Worm (Caenorhabditis elegans) whole organism, L2 larva: ENCODE data around the gene F54H12.10.

Source experiments
- C34F6.9 ChIP-seq: fragments of 150-350 bp; optimal IDR thresholded peaks from 2 replicates; lab custom pipeline; 2014; ENCODE audit warnings: missing biosample characterization, missing genetic modification characterization
- F13H6.1 ChIP-seq: sonication (generic microtip); optimal IDR thresholded peaks from 2 replicates; lab custom pipeline; 2016; ENCODE audit warnings: missing genetic modification characterization, missing compliant biosample characterization
- R02D3.7 ChIP-seq: fragments of 150-350 bp; optimal IDR thresholded peaks from 2 replicates; lab custom pipeline; 2014; ENCODE audit warnings: missing biosample characterization, missing genetic modification characterization
- Y55F3AM.14 ChIP-seq: fragments of 200-800 bp; sonication (Bioruptor generic); optimal IDR thresholded peaks from 2 replicates; lab custom pipeline; 2018; ENCODE audit warnings: mild to moderate bottlenecking, missing genetic modification characterization, missing compliant biosample characterization
- ZK546.5 ChIP-seq: sonication (generic microtip); optimal IDR thresholded peaks from 2 replicates; lab custom pipeline; 2017; ENCODE audit warnings: missing biosample characterization, missing genetic modification characterization
- aly-2 ChIP-seq: fragments of 150-350 bp; optimal IDR thresholded peaks from 2 replicates; lab custom pipeline; 2014; ENCODE audit warnings: missing biosample characterization, missing genetic modification characterization
- ama-1 ChIP-seq: fragments of 150-350 bp; optimal IDR thresholded peaks from 2 replicates; lab custom pipeline; 2018; ENCODE audit warnings: inconsistent platforms
- ceh-16 ChIP-seq: fragments of 150-350 bp; optimal IDR thresholded peaks from 2 replicates; lab custom pipeline; 2014; ENCODE audit warnings: missing biosample characterization, missing genetic modification characterization
- ceh-82 ChIP-seq: fragments of 150-350 bp; optimal IDR thresholded peaks from 2 replicates; lab custom pipeline; 2014; ENCODE audit warnings: missing biosample characterization, missing genetic modification characterization
- crh-2 ChIP-seq: sonication (generic microtip); optimal IDR thresholded peaks from 2 replicates; lab custom pipeline; 2017; ENCODE audit warnings: missing biosample characterization, missing genetic modification characterization
- dmd-4 ChIP-seq: sonication (generic microtip); optimal IDR thresholded peaks from 2 replicates; lab custom pipeline; 2017; ENCODE audit warnings: missing biosample characterization, missing genetic modification characterization
- egl-27 ChIP-seq: sonication (generic microtip); optimal IDR thresholded peaks from 3 replicates; lab custom pipeline; 2017; ENCODE audit warnings: missing biosample characterization, missing genetic modification reagents, missing genetic modification characterization
- elt-1 ChIP-seq: fragments of 150-350 bp; optimal IDR thresholded peaks from 2 replicates; lab custom pipeline; 2014; ENCODE audit warnings: missing biosample characterization, missing genetic modification characterization
- elt-3 ChIP-seq: sonication (generic microtip); optimal IDR thresholded peaks from 2 replicates; lab custom pipeline; 2017; ENCODE audit warnings: missing biosample characterization, missing genetic modification characterization
- fos-1 ChIP-seq: fragments of 150-350 bp; optimal IDR thresholded peaks from 2 replicates; lab custom pipeline; 2014; ENCODE audit warnings: missing biosample characterization, missing genetic modification characterization
- gmeb-1 ChIP-seq: fragments of 150-350 bp; optimal IDR thresholded peaks from 2 replicates; lab custom pipeline; 2014; ENCODE audit warnings: missing biosample characterization, missing genetic modification characterization
- lin-11 ChIP-seq: fragments of 150-350 bp; sonication (generic microtip); optimal IDR thresholded peaks from 2 replicates; lab custom pipeline; 2014; ENCODE audit warnings: missing biosample characterization, missing genetic modification characterization, inconsistent platforms, mixed read lengths
- lin-13 ChIP-seq: fragments of 150-350 bp; optimal IDR thresholded peaks from 2 replicates; lab custom pipeline; 2014; ENCODE audit warnings: missing biosample characterization, missing genetic modification reagents, missing genetic modification characterization
- lin-39 ChIP-seq: fragments of 150-350 bp; optimal IDR thresholded peaks from 2 replicates; lab custom pipeline; 2014; ENCODE audit warnings: missing biosample characterization, missing genetic modification reagents, missing genetic modification characterization
- lsy-2 ChIP-seq, 2 experiments: fragments of 150-350 bp in 1 of 2; sonication (generic microtip) in 1 of 2; optimal IDR thresholded peaks; 2 replicates each; lab custom pipeline; 2014 to 2017; ENCODE audit warnings: missing biosample characterization in 2 of 2, missing genetic modification characterization in 2 of 2
- mab-5 ChIP-seq: fragments of 150-350 bp; optimal IDR thresholded peaks from 2 replicates; lab custom pipeline; 2014; ENCODE audit warnings: missing biosample characterization, missing genetic modification characterization
- mbf-1 ChIP-seq: sonication (generic microtip); optimal IDR thresholded peaks from 2 replicates; lab custom pipeline; 2017; ENCODE audit warnings: missing biosample characterization, missing genetic modification characterization
- mdl-1 ChIP-seq, 2 experiments: fragments of 150-350 bp in 1 of 2; sonication (generic microtip) in 1 of 2; optimal IDR thresholded peaks; 2 replicates each; lab custom pipeline; 2017; ENCODE audit warnings: missing biosample characterization in 2 of 2, missing genetic modification characterization in 2 of 2
- nhr-10 ChIP-seq: sonication (generic microtip); optimal IDR thresholded peaks from 2 replicates; lab custom pipeline; 2017; ENCODE audit warnings: missing biosample characterization, missing genetic modification characterization
- nhr-11 ChIP-seq: fragments of 150-350 bp; optimal IDR thresholded peaks from 2 replicates; lab custom pipeline; 2014; ENCODE audit warnings: missing biosample characterization, missing genetic modification characterization
- nhr-12 ChIP-seq: fragments of 150-350 bp; optimal IDR thresholded peaks from 2 replicates; lab custom pipeline; 2014; ENCODE audit warnings: missing biosample characterization, missing genetic modification characterization
- nhr-129 ChIP-seq: fragments of 150-350 bp; optimal IDR thresholded peaks from 2 replicates; lab custom pipeline; 2014; ENCODE audit warnings: missing biosample characterization, missing genetic modification characterization
- nhr-21 ChIP-seq: fragments of 150-350 bp; optimal IDR thresholded peaks from 2 replicates; lab custom pipeline; 2014; ENCODE audit warnings: missing biosample characterization, missing genetic modification characterization
- nhr-23 ChIP-seq: fragments of 150-350 bp; optimal IDR thresholded peaks from 2 replicates; lab custom pipeline; 2014; ENCODE audit warnings: missing biosample characterization, missing genetic modification reagents, missing genetic modification characterization
- nhr-237 ChIP-seq: fragments of 150-350 bp; optimal IDR thresholded peaks from 2 replicates; lab custom pipeline; 2014; ENCODE audit warnings: missing biosample characterization, missing genetic modification characterization
- nhr-6 ChIP-seq: fragments of 150-350 bp; optimal IDR thresholded peaks from 2 replicates; lab custom pipeline; 2014; ENCODE audit warnings: missing biosample characterization, missing genetic modification characterization
- nhr-77 ChIP-seq: fragments of 150-350 bp; optimal IDR thresholded peaks from 2 replicates; lab custom pipeline; 2014; ENCODE audit warnings: missing biosample characterization, missing genetic modification characterization
- peb-1 ChIP-seq: fragments of 150-350 bp; optimal IDR thresholded peaks from 2 replicates; lab custom pipeline; 2014; ENCODE audit warnings: missing biosample characterization, missing genetic modification characterization
- sem-4 ChIP-seq: fragments of 150-350 bp; optimal IDR thresholded peaks from 2 replicates; lab custom pipeline; 2014; ENCODE audit warnings: missing biosample characterization, missing genetic modification reagents, missing genetic modification characterization
- skn-1 ChIP-seq: sonication (generic microtip); optimal IDR thresholded peaks from 2 replicates; lab custom pipeline; 2017; ENCODE audit warnings: missing biosample characterization, missing genetic modification characterization
- sma-3 ChIP-seq: sonication (generic microtip); optimal IDR thresholded peaks from 2 replicates; lab custom pipeline; 2016; ENCODE audit warnings: missing genetic modification reagents, missing genetic modification characterization, missing compliant biosample characterization
- sma-9 ChIP-seq, 2 experiments: fragments of 150-350 bp in 1 of 2; sonication (generic microtip) in 1 of 2; optimal IDR thresholded peaks; 2 replicates each; lab custom pipeline; 2014 to 2016; ENCODE audit warnings: missing genetic modification characterization in 2 of 2, mild to moderate bottlenecking in 1 of 2, missing biosample characterization in 1 of 2, missing compliant biosample characterization in 1 of 2, missing genetic modification reagents in 1 of 2, moderate library complexity in 1 of 2
- snpc-4 ChIP-seq: fragments of 150-350 bp; optimal IDR thresholded peaks from 2 replicates; lab custom pipeline; 2014; ENCODE audit warnings: missing biosample characterization, missing genetic modification characterization
- unc-39 ChIP-seq: fragments of 150-350 bp; optimal IDR thresholded peaks from 2 replicates; lab custom pipeline; 2014; ENCODE audit warnings: missing biosample characterization, missing genetic modification characterization
- unc-55 ChIP-seq: fragments of 150-350 bp; sonication (generic microtip); optimal IDR thresholded peaks from 3 replicates; lab custom pipeline; 2014; ENCODE audit warnings: missing biosample characterization, missing genetic modification reagents, missing genetic modification characterization
- ztf-1 ChIP-seq: fragments of 200-800 bp; sonication (Bioruptor generic); conservative IDR thresholded peaks from 2 replicates; pipeline ENCODE4 v1.3.6; 2022; ENCODE audit warnings: missing genetic modification characterization, missing compliant biosample characterization
- ztf-11 ChIP-seq: sonication (generic microtip); optimal IDR thresholded peaks from 2 replicates; lab custom pipeline; 2017; ENCODE audit warnings: missing biosample characterization, missing genetic modification characterization

F54H12.10 gene

ce11 chrIII:7978723-7979122 is 20.0 kb upstream of the F54H12.10 start (continued):
- TF ChIP-seq nhr-23 (no peak), sem-4 (tag; lab: Kevin White, UChicago) (no peak), lin-39 (tag; lab: Kevin White, UChicago) (no peak), Y55F3AM.14 (GFP tag; lab: Kevin White, UChicago) (no peak), skn-1 (tag; lab: Kevin White, UChicago) (no peak), gmeb-1 (tag; lab: Kevin White, UChicago) (peak; percentile 32), lsy-2 (tag; optimal IDR thresholded peaks at IDR 0.05; lab: Kevin White, UChicago) (peak in 1 of 2 experiments; percentile 64), aly-2 (tag; lab: Kevin White, UChicago) (no peak)

ce11 chrIII:7978289-7978688 is 19.5 kb upstream of the F54H12.10 start:
- TF ChIP-seq nhr-21 (tag; lab: Kevin White, UChicago) (peak; percentile 26), dmd-4 (tag; lab: Kevin White, UChicago) (no peak)
- TF ChIP-seq, all 48 proteins: peak for 1

ce11 chrIII:7977777-7978176 is 19.0 kb upstream of the F54H12.10 start, which contains the start of gene C06G4.4:
Gene C06G4.4 (minus strand): TSS chrIII:7977812.
- TF ChIP-seq nhr-77 (no peak), C34F6.9 (tag; lab: Kevin White, UChicago) (no peak), nhr-6 (tag; lab: Kevin White, UChicago) (no peak), lin-13 (GFP tag; lab: Kevin White, UChicago) (no peak), peb-1 (tag; lab: Kevin White, UChicago) (no peak)
- TF ChIP-seq, all 48 proteins: peak for 0

- TF ChIP-seq C34F6.9 (tag; lab: Kevin White, UChicago) (no peak), F13H6.1 (peak; percentile 26), nhr-21 (tag; lab: Kevin White, UChicago) (peak; percentile 45), ama-1 (peak; percentile 24), nhr-77 (no peak), nhr-11 (tag; lab: Kevin White, UChicago) (no peak), sma-9 (GFP tag; optimal IDR thresholded peaks at IDR 0.05; lab: Kevin White, UChicago) (peak; percentile 7), sma-9 (tag; optimal IDR thresholded peaks at IDR 0.05; lab: Kevin White, UChicago) (no peak), lsy-2 (tag; optimal IDR thresholded peaks at IDR 0.05; lab: Kevin White, UChicago) (no peak), lin-11 (no peak), sma-3 (GFP tag; lab: Kevin White, UChicago) (peak; percentile 11)
Observed at ce11 chrIII:7977224-7977623, 18.5 kb upstream of the F54H12.10 start.

ce11 chrIII:7973968-7974607 is 15.3 kb upstream of the F54H12.10 start:
- TF ChIP-seq C34F6.9 (tag; lab: Kevin White, UChicago): peak; percentile 15
- no peak for TF ChIP-seq snpc-4 (tag; lab: Kevin White, UChicago)
- no peak for TF ChIP-seq unc-39
- no peak for TF ChIP-seq elt-3 (tag; lab: Kevin White, UChicago)
- TF ChIP-seq nhr-23: no peak
- TF ChIP-seq gmeb-1 (tag; lab: Kevin White, UChicago): no peak
- TF ChIP-seq fos-1 (tag; lab: Kevin White, UChicago): peak; percentile 29
- TF ChIP-seq F13H6.1: no peak
- TF ChIP-seq Y55F3AM.14 (GFP tag; lab: Kevin White, UChicago): no peak
- TF ChIP-seq ZK546.5 (tag; lab: Kevin White, UChicago): no peak
- TF ChIP-seq unc-55: no peak
- TF ChIP-seq nhr-129 (tag; lab: Kevin White, UChicago): peak; percentile 65
- no peak for TF ChIP-seq lin-13 (GFP tag; lab: Kevin White, UChicago)
- no peak for TF ChIP-seq nhr-12
- TF ChIP-seq lsy-2 (tag; optimal IDR thresholded peaks at IDR 0.05; lab: Kevin White, UChicago): peak in 1 of 2 experiments; percentile 39
- no peak for TF ChIP-seq mab-5 (tag; lab: Kevin White, UChicago)
- peak; percentile 6 for TF ChIP-seq crh-2 (tag; lab: Kevin White, UChicago)
- TF ChIP-seq elt-1: no peak
- no peak for TF ChIP-seq nhr-11 (tag; lab: Kevin White, UChicago)
- TF ChIP-seq peb-1 (tag; lab: Kevin White, UChicago): no peak
- no peak for TF ChIP-seq mdl-1 (tag; optimal IDR thresholded peaks at IDR 0.05; lab: Kevin White, UChicago)
- TF ChIP-seq egl-27 (tag; lab: Kevin White, UChicago): no peak
- no peak for TF ChIP-seq lin-11
- no peak for TF ChIP-seq R02D3.7 (tag; lab: Kevin White, UChicago)
- TF ChIP-seq ama-1: peak; percentile 57
- TF ChIP-seq nhr-77: no peak
- TF ChIP-seq ztf-1 (GFP tag; lab: Robert Waterston, UW): no peak
- no peak for TF ChIP-seq ceh-82 (tag; lab: Kevin White, UChicago)
- no peak for TF ChIP-seq ceh-16 (tag; lab: Kevin White, UChicago)
- no peak for TF ChIP-seq dmd-4 (tag; lab: Kevin White, UChicago)
- TF ChIP-seq sma-9 (GFP tag; optimal IDR thresholded peaks at IDR 0.05; lab: Kevin White, UChicago): peak; percentile 33
- no peak for TF ChIP-seq sma-9 (tag; optimal IDR thresholded peaks at IDR 0.05; lab: Kevin White, UChicago)
- no peak for TF ChIP-seq mbf-1 (tag; lab: Kevin White, UChicago)
- TF ChIP-seq nhr-6 (tag; lab: Kevin White, UChicago): no peak
- TF ChIP-seq nhr-10 (tag; lab: Kevin White, UChicago): no peak
- peak; percentile 33 for TF ChIP-seq nhr-21 (tag; lab: Kevin White, UChicago)
- no peak for TF ChIP-seq nhr-237
- TF ChIP-seq ztf-11 (tag; lab: Kevin White, UChicago): no peak
